Worm (Caenorhabditis elegans) whole organism, early embryonic: Measurements from ENCODE around the gene btb-5.
"Not testable (repeated sequence)": the region's sequence is repeated elsewhere in the genome, so short reads cannot be mapped to it uniquely, and the experiment has no call there.

Experiments used
- B0310.2 ChIP-seq: sonication (generic microtip); optimal IDR thresholded peaks from 2 replicates; lab custom pipeline; 2016; ENCODE audit warnings: mild to moderate bottlenecking, missing genetic modification characterization, missing compliant biosample characterization
- F13C5.2 ChIP-seq: sonication (generic microtip); optimal IDR thresholded peaks from 2 replicates; lab custom pipeline; 2017; ENCODE audit warnings: mild to moderate bottlenecking, missing genetic modification characterization, inconsistent platforms, missing compliant biosample characterization
- aly-1 ChIP-seq: sonication (generic microtip); optimal IDR thresholded peaks from 2 replicates; lab custom pipeline; 2016; ENCODE audit warnings: missing genetic modification characterization, missing compliant biosample characterization
- ama-1 ChIP-seq: fragments of 150-350 bp; optimal IDR thresholded peaks from 2 replicates; lab custom pipeline; 2014
- ceh-13 ChIP-seq: fragments of 200-800 bp; sonication (Bioruptor generic); optimal IDR thresholded peaks from 2 replicates; lab custom pipeline; 2018; ENCODE audit warnings: mild to moderate bottlenecking, missing genetic modification characterization, missing compliant biosample characterization
- ceh-36 ChIP-seq: sonication (generic microtip); optimal IDR thresholded peaks from 2 replicates; lab custom pipeline; 2016; ENCODE audit warnings: missing genetic modification characterization, inconsistent platforms, missing compliant biosample characterization
- ets-7 ChIP-seq: sonication (generic microtip); optimal IDR thresholded peaks from 2 replicates; lab custom pipeline; 2016; ENCODE audit warnings: missing genotype, missing genetic modification characterization, missing compliant biosample characterization
- flt-1 ChIP-seq: fragments of 200-800 bp; sonication (Bioruptor generic); IDR thresholded peaks from 2 replicates; pipeline ENCODE4 v1.3.6; 2022; ENCODE audit warnings: missing genetic modification characterization, missing compliant biosample characterization
- hmbx-1 ChIP-seq: sonication (generic microtip); optimal IDR thresholded peaks from 2 replicates; lab custom pipeline; 2016; ENCODE audit warnings: mild to moderate bottlenecking, missing genetic modification characterization, missing compliant biosample characterization
- hmg-4 ChIP-seq: fragments of 200-800 bp; sonication (Bioruptor generic); optimal IDR thresholded peaks from 2 replicates; lab custom pipeline; 2018; ENCODE audit warnings: mild to moderate bottlenecking, missing genetic modification characterization, missing compliant biosample characterization
- hnd-1 ChIP-seq: sonication (generic microtip); optimal IDR thresholded peaks from 2 replicates; lab custom pipeline; 2016; ENCODE audit warnings: missing genetic modification characterization, missing compliant biosample characterization
- pes-1 ChIP-seq: fragments of 200-800 bp; sonication (Bioruptor generic); IDR thresholded peaks from 2 replicates; pipeline ENCODE4 v1.3.6; 2022; ENCODE audit warnings: missing genetic modification reagents, missing genetic modification characterization, missing compliant biosample characterization
- scrt-1 ChIP-seq: fragments of 200-800 bp; sonication (Bioruptor generic); IDR thresholded peaks from 2 replicates; pipeline ENCODE4 v1.3.6; 2022; ENCODE audit warnings: missing genetic modification characterization, missing compliant biosample characterization
- sea-1 ChIP-seq: fragments of 200-800 bp; sonication (Bioruptor generic); conservative IDR thresholded peaks from 2 replicates; pipeline ENCODE4 v1.3.6; 2022; ENCODE audit warnings: missing genetic modification characterization, missing compliant biosample characterization
- tbx-11 ChIP-seq: fragments of 200-800 bp; sonication (Bioruptor generic); IDR thresholded peaks from 2 replicates; pipeline ENCODE4 v1.3.6; 2022; ENCODE audit warnings: missing genetic modification characterization, missing compliant biosample characterization
- tbx-37 ChIP-seq: fragments of 200-800 bp; sonication (Bioruptor generic); conservative IDR thresholded peaks from 2 replicates; pipeline ENCODE4 v1.3.6; 2022; ENCODE audit warnings: missing genetic modification reagents, missing genetic modification characterization, missing compliant biosample characterization
- tra-4 ChIP-seq: sonication (generic microtip); optimal IDR thresholded peaks from 2 replicates; lab custom pipeline; 2017; ENCODE audit warnings: missing genetic modification characterization, missing compliant biosample characterization

The btb-5 gene

DNA sequence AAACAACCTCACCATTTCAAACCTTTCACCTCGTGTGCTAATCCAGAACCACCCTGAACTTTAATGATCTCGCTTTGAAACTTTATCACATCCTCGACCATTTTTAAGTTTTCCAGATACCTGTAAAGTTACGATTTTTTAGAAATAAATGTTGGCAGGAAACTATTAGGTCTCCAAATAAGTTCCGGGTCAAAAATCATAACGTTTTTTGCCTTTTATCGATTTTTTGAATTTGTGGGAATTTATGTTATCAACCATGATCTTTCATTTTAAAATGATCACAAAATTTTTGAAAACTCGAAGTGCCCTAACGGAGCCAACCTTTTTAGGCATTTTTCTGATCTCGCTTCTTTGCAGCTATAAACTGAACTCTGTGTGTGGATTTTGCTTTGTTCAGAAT lies at the start of gene btb-5:
Gene btb-5, minus strand, starts transcription at position 101 of the 400 bp plus-strand sequence.
- TF ChIP-seq tra-4 (tag; lab: Kevin White, UChicago) (no peak), B0310.2 (tag; lab: Kevin White, UChicago) (no peak), hmg-4 (GFP tag; lab: Kevin White, UChicago) (no peak), scrt-1 (GFP tag; lab: Robert Waterston, UW) (no peak), aly-1 (tag; lab: Kevin White, UChicago) (no peak), sea-1 (GFP tag; lab: Robert Waterston, UW) (no peak), tbx-11 (GFP tag; lab: Robert Waterston, UW) (no peak), ceh-36 (tag; lab: Kevin White, UChicago) (no peak), ceh-13 (GFP tag; lab: Kevin White, UChicago) (no peak), tbx-37 (GFP tag; lab: Robert Waterston, UW) (no peak), hmbx-1 (tag; lab: Kevin White, UChicago) (no peak), ama-1 (lab: Kevin White, UChicago) (no peak), flt-1 (GFP tag; lab: Robert Waterston, UW) (no peak), F13C5.2 (tag; lab: Kevin White, UChicago) (no peak), pes-1 (GFP tag; lab: Robert Waterston, UW) (no peak), hnd-1 (no peak), ets-7 (tag; lab: Kevin White, UChicago) (no peak)

DNA sequence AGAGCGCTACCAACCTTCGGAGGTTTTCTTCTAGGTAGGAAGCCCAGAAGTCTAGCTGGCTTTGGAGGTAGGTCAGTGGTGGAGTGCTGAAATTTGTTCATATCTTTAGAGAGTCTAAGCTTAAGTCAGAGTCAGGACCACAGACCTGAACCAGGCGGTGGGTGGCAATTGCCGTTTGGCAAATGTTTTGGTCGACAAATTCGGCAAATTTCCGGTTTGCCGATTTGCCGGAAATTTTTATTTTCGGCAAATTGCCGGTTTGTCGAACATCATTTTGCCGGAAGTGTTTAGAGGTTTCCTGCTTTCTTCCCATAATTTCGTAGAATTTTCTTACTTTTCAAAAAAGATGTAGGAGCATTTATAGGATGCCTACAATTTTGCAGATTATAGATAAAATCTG lies 37.9 kb upstream of the btb-5 start, which contains the start of gene C29F9.9:
Gene C29F9.9, minus strand, starts transcription at position 101 of the 400 bp plus-strand sequence.
- TF ChIP-seq sea-1 (GFP tag; lab: Robert Waterston, UW); ama-1 (lab: Kevin White, UChicago); ceh-13 (GFP tag; lab: Kevin White, UChicago): not testable (repeated sequence)

DNA sequence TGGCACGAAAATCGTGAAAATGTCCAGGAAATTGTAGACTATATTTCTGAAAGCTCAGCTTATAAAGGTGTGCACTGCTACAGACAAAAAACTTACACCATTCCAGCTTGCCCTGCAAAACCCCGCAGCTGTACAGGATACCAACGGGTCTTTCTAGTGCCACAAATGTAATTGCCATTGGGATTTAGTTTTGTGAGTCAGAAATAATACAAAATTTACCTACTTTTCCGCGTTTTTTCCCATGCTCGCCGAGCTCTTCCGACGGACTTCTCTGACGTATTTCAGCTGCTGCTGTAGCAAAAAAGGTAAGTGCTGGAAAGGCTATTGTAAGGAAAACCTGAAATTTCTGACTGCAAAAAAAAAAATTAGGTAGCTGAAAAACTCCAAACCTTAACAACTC lies 36.1 kb upstream of the btb-5 start, which contains the start of gene C29F9.8:
Gene C29F9.8, minus strand, starts transcription at position 101 of the 400 bp plus-strand sequence.
- TF ChIP-seq aly-1 (tag; lab: Kevin White, UChicago); hmbx-1 (tag; lab: Kevin White, UChicago); sea-1 (GFP tag; lab: Robert Waterston, UW): not testable (repeated sequence)

DNA sequence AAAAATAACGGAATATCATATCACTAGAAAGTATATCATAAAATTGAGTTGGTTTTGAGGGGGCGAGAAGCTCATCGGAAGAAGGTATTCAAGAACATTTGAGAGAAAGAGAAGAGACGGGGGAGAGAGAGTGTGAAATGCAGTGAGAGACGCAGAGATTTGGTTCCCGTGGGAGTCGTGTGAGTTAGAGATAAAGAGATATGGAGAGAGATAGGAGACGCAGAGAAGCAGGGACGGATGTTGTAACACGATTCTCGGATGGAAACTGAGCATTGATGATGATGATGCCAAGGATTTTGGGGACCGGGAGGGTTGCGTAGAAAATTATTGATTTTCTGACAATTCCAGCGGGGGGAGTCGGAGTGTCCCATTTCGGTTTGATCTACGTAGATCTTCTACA lies 35.3 kb upstream of the btb-5 start:
- no peak for TF ChIP-seq tbx-37 (GFP tag; lab: Robert Waterston, UW)
- TF ChIP-seq ama-1 (lab: Kevin White, UChicago), result no peak
- TF ChIP-seq sea-1 (GFP tag; lab: Robert Waterston, UW), result no peak

DNA sequence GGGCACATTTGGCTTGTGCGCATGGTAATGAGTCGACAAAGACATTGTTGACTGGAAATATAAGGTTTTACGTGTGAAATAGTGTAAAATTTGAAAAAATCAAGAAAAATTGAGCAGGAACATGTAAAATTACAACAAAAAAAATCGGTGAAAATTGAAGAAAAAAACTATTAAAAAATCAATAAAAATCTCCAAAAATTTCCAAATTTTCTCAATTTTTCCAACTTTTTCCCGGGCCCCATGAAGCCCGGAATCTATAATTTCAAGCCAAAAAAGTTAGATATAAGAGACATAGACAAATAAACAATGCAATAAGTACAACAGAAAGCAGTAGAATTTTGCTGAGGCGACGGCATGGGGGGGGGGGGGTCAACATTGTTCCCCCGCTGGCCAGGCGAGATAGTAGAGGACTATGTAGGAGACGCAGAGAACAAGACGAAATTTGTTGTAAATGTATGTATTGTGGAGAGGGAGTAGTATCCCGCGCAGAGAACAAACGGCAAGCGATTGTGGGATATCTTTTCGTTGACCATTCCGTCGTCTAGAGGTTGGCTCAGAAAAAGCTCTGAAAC lies 33.9 kb upstream of the btb-5 start, which contains the start of gene pat-4:
Gene pat-4, minus strand, starts transcription at position 51 of the 572 bp plus-strand sequence.
- no peak for TF ChIP-seq scrt-1 (GFP tag; lab: Robert Waterston, UW)
- no peak for TF ChIP-seq pes-1 (GFP tag; lab: Robert Waterston, UW)
- no peak for TF ChIP-seq tbx-37 (GFP tag; lab: Robert Waterston, UW)
- TF ChIP-seq hmbx-1 (tag; lab: Kevin White, UChicago), result no peak
- no peak for TF ChIP-seq ceh-36 (tag; lab: Kevin White, UChicago)
- TF ChIP-seq ets-7 (tag; lab: Kevin White, UChicago), result no peak
- TF ChIP-seq hmg-4 (GFP tag; lab: Kevin White, UChicago), result peak; percentile 61
- no peak for TF ChIP-seq sea-1 (GFP tag; lab: Robert Waterston, UW)

DNA sequence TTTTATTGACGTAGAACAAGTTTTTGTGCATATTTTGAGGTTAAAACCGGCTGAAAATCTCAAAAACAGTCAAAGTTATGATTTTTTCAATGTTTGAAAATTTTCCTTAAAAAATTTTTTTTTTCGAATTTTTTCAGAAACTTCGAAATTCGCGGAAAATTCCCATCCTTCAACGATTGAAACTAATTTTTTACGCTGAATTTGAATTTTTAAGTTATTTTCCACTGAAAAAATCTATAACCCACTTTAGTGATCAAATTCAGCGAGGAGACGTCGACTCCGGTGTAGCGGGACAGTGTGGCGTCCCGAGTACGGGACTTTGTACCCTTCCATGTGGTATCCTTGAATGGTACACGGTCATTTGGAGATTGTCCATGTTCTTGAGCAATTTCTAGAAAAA lies 31.3 kb upstream of the btb-5 start:
- TF ChIP-seq ama-1 (lab: Kevin White, UChicago) (no peak), hnd-1 (no peak), F13C5.2 (tag; lab: Kevin White, UChicago) (no peak), B0310.2 (tag; lab: Kevin White, UChicago) (no peak), flt-1 (GFP tag; lab: Robert Waterston, UW) (no peak), aly-1 (tag; lab: Kevin White, UChicago) (no peak), pes-1 (GFP tag; lab: Robert Waterston, UW) (no peak), sea-1 (GFP tag; lab: Robert Waterston, UW) (no peak), ets-7 (tag; lab: Kevin White, UChicago) (no peak), hmbx-1 (tag; lab: Kevin White, UChicago) (no peak), tbx-37 (GFP tag; lab: Robert Waterston, UW) (no peak), scrt-1 (GFP tag; lab: Robert Waterston, UW) (no peak), hmg-4 (GFP tag; lab: Kevin White, UChicago) (no peak), ceh-36 (tag; lab: Kevin White, UChicago) (no peak), ceh-13 (GFP tag; lab: Kevin White, UChicago) (no peak), tbx-11 (GFP tag; lab: Robert Waterston, UW) (no peak), tra-4 (tag; lab: Kevin White, UChicago) (no peak)

DNA sequence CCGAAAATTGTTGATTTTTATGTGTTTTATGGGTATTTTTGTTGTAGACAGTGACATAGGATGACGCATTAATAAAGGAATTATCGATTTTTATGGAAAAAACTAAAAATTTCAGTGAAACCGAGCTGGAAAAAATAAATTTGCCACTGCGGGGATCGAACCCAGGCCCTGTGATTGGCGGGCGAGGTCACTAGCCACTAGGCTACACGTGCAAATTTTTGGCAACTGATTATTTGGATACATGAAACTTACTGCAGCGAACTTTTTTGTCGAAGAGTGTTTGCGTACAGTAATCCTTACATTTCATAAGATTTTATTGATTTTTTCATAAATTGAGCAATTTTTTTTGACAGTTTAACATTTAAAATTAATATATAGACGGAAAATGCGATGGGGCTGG lies 28.2 kb upstream of the btb-5 start:
- TF ChIP-seq ceh-13 (GFP tag; lab: Kevin White, UChicago) (no peak), B0310.2 (tag; lab: Kevin White, UChicago) (no peak), pes-1 (GFP tag; lab: Robert Waterston, UW) (peak; percentile 76), F13C5.2 (tag; lab: Kevin White, UChicago) (peak; percentile 52), hmg-4 (GFP tag; lab: Kevin White, UChicago) (no peak), tbx-37 (GFP tag; lab: Robert Waterston, UW) (no peak), tbx-11 (GFP tag; lab: Robert Waterston, UW) (no peak), scrt-1 (GFP tag; lab: Robert Waterston, UW) (no peak), hmbx-1 (tag; lab: Kevin White, UChicago) (peak; percentile 12), hnd-1 (no peak), sea-1 (GFP tag; lab: Robert Waterston, UW) (peak; percentile 76), tra-4 (tag; lab: Kevin White, UChicago) (peak; percentile 44), ama-1 (lab: Kevin White, UChicago) (peak; percentile 4), aly-1 (tag; lab: Kevin White, UChicago) (no peak), ceh-36 (tag; lab: Kevin White, UChicago) (peak; percentile 66), ets-7 (tag; lab: Kevin White, UChicago) (no peak), flt-1 (GFP tag; lab: Robert Waterston, UW) (peak; percentile 67)
